Fruit fly (Drosophila melanogaster) whole organism, wandering third instar larva: ENCODE data around the gene Nepl12.

Source experiments
- Abd-B ChIP-seq: fragments of >200 bp; optimal IDR thresholded peaks from 2 replicates; lab custom pipeline; 2017; ENCODE audit warnings: missing biosample characterization, missing genetic modification characterization
- Hr78 ChIP-seq: fragments of >200 bp; optimal IDR thresholded peaks from 2 replicates; lab custom pipeline; 2017; ENCODE audit warnings: missing biosample characterization, missing genetic modification characterization

dm6 chr3R:9626266-9626665 is 49.1 kb upstream of the Nepl12 start:
- TF ChIP-seq Abd-B (GFP tag; lab: Kevin White, UChicago) (no peak), Hr78 (GFP tag; lab: Kevin White, UChicago) (no peak)
